Fruit fly (Drosophila melanogaster) whole organism, embryonic: ENCODE measurements around the gene mRpS35.

Experiments
- Ada2b ChIP-seq: fragments of 200-800 bp; sonication (Bioruptor generic); IDR thresholded peaks from 2 replicates; pipeline ENCODE4 v1.3.6; 2022; ENCODE audit warnings: missing biosample characterization, missing genetic modification characterization
- Adf1 ChIP-seq: fragments of 200-800 bp; sonication (Bioruptor generic); IDR thresholded peaks from 2 replicates; pipeline ENCODE4 v1.3.6; 2022; ENCODE audit warnings: missing biosample characterization, missing genetic modification characterization
- BEAF-32 ChIP-seq: fragments of 200-800 bp; sonication (Bioruptor generic); optimal IDR thresholded peaks from 3 replicates; lab custom pipeline; 2017; ENCODE audit warnings: missing biosample characterization, missing genetic modification characterization, mild to moderate bottlenecking, moderate library complexity, missing genetic modification reagents
- Blimp-1 ChIP-seq: fragments of 200-800 bp; sonication (Bioruptor generic); optimal IDR thresholded peaks from 3 replicates; lab custom pipeline; 2018; ENCODE audit warnings: missing biosample characterization, missing genetic modification characterization, mild to moderate bottlenecking, moderate library complexity, missing genetic modification reagents
- CG10147 ChIP-seq: fragments of 200-800 bp; sonication (Bioruptor generic); optimal IDR thresholded peaks from 2 replicates; lab custom pipeline; 2019; ENCODE audit warnings: missing biosample characterization, mild to moderate bottlenecking, missing genetic modification characterization, moderate library complexity
- CG11085 ChIP-seq: fragments of 200-800 bp; sonication (Bioruptor generic); IDR thresholded peaks from 2 replicates; pipeline ENCODE4 v1.3.6; 2022; ENCODE audit warnings: missing biosample characterization, missing genetic modification characterization
- CG11695 ChIP-seq: fragments of 200-800 bp; sonication (Bioruptor generic); IDR thresholded peaks from 3 replicates; pipeline ENCODE4 v1.3.6; 2022; ENCODE audit warnings: missing biosample characterization, missing genetic modification characterization
- CG13624 ChIP-seq: fragments of 200-800 bp; sonication (Bioruptor generic); optimal IDR thresholded peaks from 2 replicates; lab custom pipeline; 2016; ENCODE audit warnings: missing biosample characterization, missing genetic modification characterization
- CG13894 ChIP-seq: fragments of 200-800 bp; sonication (Bioruptor generic); optimal IDR thresholded peaks from 3 replicates; lab custom pipeline; 2018; ENCODE audit warnings: missing biosample characterization, mild to moderate bottlenecking, missing genetic modification characterization, moderate library complexity
- CG14014 ChIP-seq: fragments of 200-800 bp; sonication (Bioruptor generic); IDR thresholded peaks from 2 replicates; pipeline ENCODE4 v1.3.6; 2022; ENCODE audit warnings: missing biosample characterization, missing genetic modification characterization
- CG15514 ChIP-seq: fragments of 200-800 bp; sonication (Bioruptor generic); optimal IDR thresholded peaks from 3 replicates; lab custom pipeline; 2017; ENCODE audit warnings: missing biosample characterization, missing genetic modification characterization, mild to moderate bottlenecking, moderate library complexity, missing genetic modification reagents
- CG17361 ChIP-seq: fragments of 200-800 bp; sonication (Bioruptor generic); IDR thresholded peaks from 3 replicates; pipeline ENCODE4 v1.3.6; 2022; ENCODE audit warnings: missing biosample characterization, missing genetic modification characterization
- CG17912 ChIP-seq: fragments of 200-800 bp; sonication (Bioruptor generic); optimal IDR thresholded peaks from 2 replicates; lab custom pipeline; 2018; ENCODE audit warnings: missing biosample characterization, mild to moderate bottlenecking, missing genetic modification characterization
- CG18262 ChIP-seq: fragments of 200-800 bp; optimal IDR thresholded peaks from 3 replicates; lab custom pipeline; 2019; ENCODE audit warnings: missing biosample characterization, mild to moderate bottlenecking, missing genetic modification characterization, moderate library complexity
- CG2889 ChIP-seq: fragments of 200-800 bp; sonication (Bioruptor generic); IDR thresholded peaks from 3 replicates; pipeline ENCODE4 v1.3.6; 2022; ENCODE audit warnings: missing biosample characterization, missing genetic modification characterization
- CG32532 ChIP-seq: fragments of 200-800 bp; sonication (Bioruptor generic); IDR thresholded peaks from 2 replicates; pipeline ENCODE4 v1.3.6; 2022; ENCODE audit warnings: missing biosample characterization, missing genetic modification characterization
- CG4730 ChIP-seq: fragments of 200-800 bp; sonication (Bioruptor generic); IDR thresholded peaks from 2 replicates; pipeline ENCODE4 v1.3.6; 2022; ENCODE audit warnings: missing biosample characterization, missing genetic modification characterization
- CG4820 ChIP-seq: fragments of 200-800 bp; sonication (Bioruptor generic); optimal IDR thresholded peaks from 3 replicates; lab custom pipeline; 2016; ENCODE audit warnings: missing biosample characterization, missing genetic modification characterization
- CG7786 ChIP-seq: fragments of 200-800 bp; sonication (Bioruptor generic); optimal IDR thresholded peaks from 2 replicates; lab custom pipeline; 2016; ENCODE audit warnings: missing biosample characterization, missing genetic modification characterization
- CG8089 ChIP-seq: fragments of 200-800 bp; sonication (Bioruptor generic); optimal IDR thresholded peaks from 3 replicates; lab custom pipeline; 2016; ENCODE audit warnings: missing biosample characterization, missing genetic modification characterization
- CG9727 ChIP-seq: fragments of 200-800 bp; sonication (Bioruptor generic); optimal IDR thresholded peaks from 3 replicates; lab custom pipeline; 2017; ENCODE audit warnings: missing biosample characterization, mild to moderate bottlenecking, missing genetic modification characterization
- D ChIP-seq, 2 experiments: fragments of 200-800 bp in 1 of 2; fragments of >200 bp in 1 of 2; sonication (Bioruptor generic) in 1 of 2; optimal IDR thresholded peaks; 2 replicates in 1 of 2; 3 replicates in 1 of 2; lab custom pipeline; 2017; ENCODE audit warnings: mild to moderate bottlenecking in 1 of 2, missing biosample characterization in 1 of 2, missing genetic modification characterization in 1 of 2, missing genetic modification reagents in 1 of 2
- Dek ChIP-seq: fragments of 200-800 bp; sonication (Bioruptor generic); optimal IDR thresholded peaks from 3 replicates; lab custom pipeline; 2019; ENCODE audit warnings: missing biosample characterization, mild to moderate bottlenecking, missing genetic modification characterization, moderate library complexity
- Fer1 ChIP-seq: fragments of 200-800 bp; sonication (Bioruptor generic); optimal IDR thresholded peaks from 2 replicates; lab custom pipeline; 2017; ENCODE audit warnings: missing biosample characterization, mild to moderate bottlenecking, missing genetic modification characterization
- Gsc ChIP-seq: fragments of 200-800 bp; sonication (Bioruptor generic); IDR thresholded peaks from 2 replicates; pipeline ENCODE4 v1.3.6; 2022; ENCODE audit warnings: missing biosample characterization, missing genetic modification characterization
- Hmx ChIP-seq: fragments of 200-800 bp; sonication (Bioruptor generic); optimal IDR thresholded peaks from 2 replicates; lab custom pipeline; 2016; ENCODE audit warnings: missing biosample characterization, missing genetic modification characterization
- MBD-R2 ChIP-seq: fragments of 200-800 bp; sonication (Bioruptor generic); IDR thresholded peaks from 2 replicates; pipeline ENCODE4 v1.3.6; 2022; ENCODE audit warnings: missing biosample characterization, missing genetic modification characterization
- MESR4 ChIP-seq: fragments of 200-800 bp; sonication (Bioruptor generic); optimal IDR thresholded peaks from 2 replicates; lab custom pipeline; 2018; ENCODE audit warnings: missing biosample characterization, mild to moderate bottlenecking, missing genetic modification characterization, moderate library complexity
- Ravus ChIP-seq: fragments of 200-800 bp; sonication (Bioruptor generic); IDR thresholded peaks from 2 replicates; pipeline ENCODE4 v1.3.6; 2022; ENCODE audit warnings: missing biosample characterization, missing genetic modification characterization
- Six4 ChIP-seq: fragments of 200-800 bp; sonication (Bioruptor generic); optimal IDR thresholded peaks from 2 replicates; lab custom pipeline; 2016; ENCODE audit warnings: missing biosample characterization, missing genetic modification characterization
- Taf1 ChIP-seq: fragments of 200-800 bp; sonication (Bioruptor generic); IDR thresholded peaks from 2 replicates; pipeline ENCODE4 v1.3.6; 2022; ENCODE audit warnings: missing biosample characterization, missing genetic modification characterization
- Xbp1 ChIP-seq: fragments of 200-800 bp; sonication (Bioruptor generic); optimal IDR thresholded peaks from 3 replicates; lab custom pipeline; 2016; ENCODE audit warnings: missing biosample characterization, mild to moderate bottlenecking, missing genetic modification characterization
- ab ChIP-seq: fragments of 200-800 bp; sonication (Bioruptor generic); optimal IDR thresholded peaks from 2 replicates; lab custom pipeline; 2016; ENCODE audit warnings: missing biosample characterization, missing genetic modification characterization
- aop ChIP-seq: fragments of 200-800 bp; sonication (Bioruptor generic); IDR thresholded peaks from 2 replicates; pipeline ENCODE4 v1.3.6; 2022; ENCODE audit warnings: missing biosample characterization, missing genetic modification characterization
- dati ChIP-seq: fragments of 200-800 bp; sonication (Bioruptor generic); IDR thresholded peaks from 2 replicates; pipeline ENCODE4 v1.3.6; 2022; ENCODE audit warnings: missing biosample characterization, missing genetic modification characterization
- disco-r ChIP-seq: fragments of 200-800 bp; sonication (Bioruptor generic); optimal IDR thresholded peaks from 2 replicates; lab custom pipeline; 2016; ENCODE audit warnings: missing biosample characterization, missing genetic modification characterization
- ems ChIP-seq: fragments of 200-800 bp; sonication (Bioruptor generic); optimal IDR thresholded peaks from 3 replicates; lab custom pipeline; 2016; ENCODE audit warnings: missing biosample characterization, missing genetic modification characterization
- exex ChIP-seq: fragments of 200-800 bp; sonication (Bioruptor generic); optimal IDR thresholded peaks from 4 replicates; lab custom pipeline; 2018; ENCODE audit warnings: missing biosample characterization, mild to moderate bottlenecking, missing genetic modification characterization, moderate library complexity
- fd64A ChIP-seq: fragments of 200-800 bp; sonication (Bioruptor generic); optimal IDR thresholded peaks from 3 replicates; lab custom pipeline; 2018; ENCODE audit warnings: missing biosample characterization, mild to moderate bottlenecking, missing genetic modification characterization
- gem ChIP-seq: fragments of 200-800 bp; sonication (Bioruptor generic); optimal IDR thresholded peaks from 2 replicates; lab custom pipeline; 2019; ENCODE audit warnings: missing biosample characterization, mild to moderate bottlenecking, missing genetic modification characterization, moderate library complexity
- grau ChIP-seq: fragments of 200-800 bp; optimal IDR thresholded peaks from 3 replicates; lab custom pipeline; 2019; ENCODE audit warnings: missing biosample characterization, mild to moderate bottlenecking, missing genetic modification characterization, moderate library complexity
- kay ChIP-seq: fragments of 200-800 bp; sonication (Bioruptor generic); optimal IDR thresholded peaks from 2 replicates; lab custom pipeline; 2016; ENCODE audit warnings: missing biosample characterization, missing genetic modification characterization
- ken ChIP-seq: fragments of 200-800 bp; sonication (Bioruptor generic); IDR thresholded peaks from 3 replicates; pipeline ENCODE4 v1.3.6; 2022; ENCODE audit warnings: missing biosample characterization, missing genetic modification characterization
- lilli ChIP-seq: fragments of 200-800 bp; sonication (Bioruptor generic); optimal IDR thresholded peaks from 3 replicates; lab custom pipeline; 2016; ENCODE audit warnings: missing biosample characterization, missing genetic modification characterization
- nau ChIP-seq: fragments of 200-800 bp; sonication (Bioruptor generic); optimal IDR thresholded peaks from 3 replicates; lab custom pipeline; 2017; ENCODE audit warnings: missing biosample characterization, mild to moderate bottlenecking, missing genetic modification characterization, missing genetic modification reagents
- otp ChIP-seq: fragments of 200-800 bp; sonication (Bioruptor generic); IDR thresholded peaks from 3 replicates; pipeline ENCODE4, ENCODE4 v1.3.6; 2022; ENCODE audit warnings: missing biosample characterization, missing genetic modification characterization
- peb ChIP-seq: fragments of 200-800 bp; sonication (Bioruptor generic); IDR thresholded peaks from 2 replicates; pipeline ENCODE4 v1.3.6; 2022; ENCODE audit warnings: missing biosample characterization, missing genetic modification characterization
- tap ChIP-seq: fragments of 200-800 bp; optimal IDR thresholded peaks from 3 replicates; lab custom pipeline; 2019; ENCODE audit warnings: missing biosample characterization, mild to moderate bottlenecking, missing genetic modification characterization, moderate library complexity
- tin ChIP-seq: fragments of 200-800 bp; sonication (Bioruptor generic); optimal IDR thresholded peaks from 3 replicates; lab custom pipeline; 2016; ENCODE audit warnings: missing biosample characterization, missing genetic modification characterization
- tio ChIP-seq: fragments of 200-800 bp; sonication (Bioruptor generic); optimal IDR thresholded peaks from 2 replicates; lab custom pipeline; 2017; ENCODE audit warnings: missing biosample characterization, missing genetic modification characterization, inconsistent platforms
- ttk ChIP-seq: fragments of 200-800 bp; sonication (Bioruptor generic); IDR thresholded peaks from 2 replicates; pipeline ENCODE4 v2.1.2; 2022; ENCODE audit warnings: missing biosample characterization, missing genetic modification characterization

mRpS35 gene

dm6 chr3L:2822955-2823354 lies 42.3 kb downstream of the mRpS35 start (continued):
- TF ChIP-seq Adf1 = no peak; the same call in 1 of the 2 replicates
- TF ChIP-seq gem = peak; percentile 65
- TF ChIP-seq Blimp-1 = peak; percentile 44
- TF ChIP-seq Six4 (GFP tag; lab: Kevin White, UChicago) = peak; percentile 20
- peak; percentile 56; the same call in 1 of the 2 replicates for TF ChIP-seq CG14014 (GFP tag; lab: Robert Waterston, UW)
- TF ChIP-seq tin (GFP tag; lab: Kevin White, UChicago) = peak; percentile 40
- TF ChIP-seq CG4730 = no peak; the same call in 1 of the 2 replicates
- peak; percentile 31 for TF ChIP-seq lilli (GFP tag; lab: Kevin White, UChicago)
- peak; percentile 45 for TF ChIP-seq CG10147
- peak; percentile 30 for TF ChIP-seq CG7786 (GFP tag; lab: Kevin White, UChicago)
- TF ChIP-seq MESR4 (GFP tag; lab: Kevin White, UChicago) = no peak
- TF ChIP-seq Ada2b = peak; percentile 46; the same call in 1 of the 2 replicates
- no peak for TF ChIP-seq Hmx (GFP tag; lab: Kevin White, UChicago)
- peak; percentile 43; the same call in 1 of the 2 replicates for TF ChIP-seq CG32532 (GFP tag; lab: Robert Waterston, UW)
- no peak for TF ChIP-seq aop (GFP tag; lab: Robert Waterston, UW)
- TF ChIP-seq Fer1 (GFP tag; lab: Kevin White, UChicago) = peak; percentile 69
- TF ChIP-seq CG8089 (GFP tag; lab: Kevin White, UChicago) = no peak
- TF ChIP-seq dati (GFP tag; lab: Robert Waterston, UW) = no peak
- no peak for TF ChIP-seq BEAF-32 (GFP tag; lab: Kevin White, UChicago)
- TF ChIP-seq tio (GFP tag; lab: Kevin White, UChicago) = peak; percentile 2
- no peak for TF ChIP-seq CG13624 (GFP tag; lab: Kevin White, UChicago)
- TF ChIP-seq CG2889 (GFP tag; lab: Robert Waterston, UW) = no peak
- TF ChIP-seq ems (GFP tag; lab: Kevin White, UChicago) = peak; percentile 14
- no peak for TF ChIP-seq MBD-R2 (GFP tag; lab: Robert Waterston, UW)
- TF ChIP-seq CG13894 (tag; lab: Kevin White, UChicago) = no peak
- TF ChIP-seq D (optimal IDR thresholded peaks at IDR 0.05; lab: Kevin White, UChicago) = no peak
- peak; percentile 16 for TF ChIP-seq D (GFP tag; optimal IDR thresholded peaks at IDR 0.05; lab: Kevin White, UChicago)
- TF ChIP-seq kay (GFP tag; lab: Kevin White, UChicago) = peak; percentile 1
- peak; percentile 34 for TF ChIP-seq grau
- TF ChIP-seq CG17361 (GFP tag; lab: Robert Waterston, UW) = peak; percentile 50; the same call in 2 of the 3 replicates
- TF ChIP-seq Xbp1 (GFP tag; lab: Kevin White, UChicago) = peak; percentile 46
- no peak for TF ChIP-seq Gsc
- TF ChIP-seq exex (tag; lab: Kevin White, UChicago) = no peak
- TF ChIP-seq ken (GFP tag; lab: Robert Waterston, UW) = 0 out of 3 replicates have a peak, but pooled peaks have one; percentile 39
- TF ChIP-seq Dek (tag; lab: Kevin White, UChicago) = no peak
- no peak for TF ChIP-seq CG17912
- peak; percentile 58; the same call in 2 of the 3 replicates for TF ChIP-seq CG11695 (GFP tag; lab: Robert Waterston, UW)
- TF ChIP-seq CG15514 = peak; percentile 31
- no peak for TF ChIP-seq Ravus (GFP tag; lab: Robert Waterston, UW)
- no peak for TF ChIP-seq CG11085 (GFP tag; lab: Robert Waterston, UW)
- no peak for TF ChIP-seq disco-r (GFP tag; lab: Kevin White, UChicago)
- TF ChIP-seq ttk (GFP tag; lab: Robert Waterston, UW) = peak; percentile 29; the same call in 1 of the 2 replicates
- no peak for TF ChIP-seq fd64A
- TF ChIP-seq nau = no peak
- 0 out of 3 replicates have a peak, but pooled peaks have one; percentile 27 for TF ChIP-seq otp
- TF ChIP-seq tap (tag; lab: Kevin White, UChicago) = no peak
- TF ChIP-seq CG18262 (tag; lab: Kevin White, UChicago) = peak; percentile 59
- no peak; the same call in 1 of the 2 replicates for TF ChIP-seq Taf1 (GFP tag; lab: Robert Waterston, UW)
- TF ChIP-seq ab (GFP tag; lab: Kevin White, UChicago) = no peak
- peak; percentile 23 for TF ChIP-seq CG9727 (GFP tag; lab: Kevin White, UChicago)
- 0 out of 2 replicates have a peak, but pooled peaks have one; percentile 12 for TF ChIP-seq peb (GFP tag; lab: Robert Waterston, UW)
- TF ChIP-seq CG4820 = peak; percentile 24
